Worm (Caenorhabditis elegans) whole organism, midembryonic: Measurements from ENCODE around the gene mrpl-41.

Source experiments
- T22C8.4 ChIP-seq: fragments of 200-800 bp; sonication (Bioruptor generic); IDR thresholded peaks from 2 replicates; pipeline ENCODE4 v1.3.6; 2022; ENCODE audit warnings: missing genetic modification characterization, missing compliant biosample characterization
- flt-1 ChIP-seq: fragments of 200-800 bp; sonication (Bioruptor generic); IDR thresholded peaks from 2 replicates; pipeline ENCODE4 v1.3.6; 2022; ENCODE audit warnings: missing genetic modification characterization, missing compliant biosample characterization
- ztf-23 ChIP-seq: fragments of 200-800 bp; sonication (Bioruptor generic); IDR thresholded peaks from 2 replicates; pipeline ENCODE4 v1.3.6; 2022; ENCODE audit warnings: missing genetic modification reagents, missing genetic modification characterization, missing compliant biosample characterization
- ztf-29 ChIP-seq: fragments of 200-800 bp; sonication (Bioruptor generic); IDR thresholded peaks from 2 replicates; pipeline ENCODE4 v1.3.6; 2022; ENCODE audit warnings: missing genetic modification reagents, missing genetic modification characterization, missing compliant biosample characterization

DNA sequence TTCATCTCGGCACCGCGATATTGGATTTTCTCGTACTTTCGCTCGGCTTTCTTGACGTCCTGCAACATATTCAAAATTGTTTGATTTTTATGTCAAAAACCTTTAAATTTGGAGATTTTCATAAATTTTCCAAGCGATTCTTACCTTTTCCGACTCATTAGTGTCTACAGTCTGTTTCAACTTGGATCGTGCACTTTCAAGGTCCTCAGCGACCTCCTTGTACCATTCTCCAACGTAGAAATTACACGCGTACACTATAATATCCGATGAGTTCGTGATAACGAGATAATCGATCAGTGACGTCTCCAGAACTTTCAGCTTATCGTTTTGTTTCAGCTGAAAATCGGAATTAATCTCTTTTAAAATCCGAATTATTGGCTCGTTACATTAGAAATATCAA lies 41.0 kb upstream of the mrpl-41 start:
- no peak for TF ChIP-seq flt-1 (GFP tag; lab: Robert Waterston, UW)
- no peak for TF ChIP-seq T22C8.4 (GFP tag; lab: Robert Waterston, UW)
- no peak for TF ChIP-seq ztf-29
- no peak for TF ChIP-seq ztf-23
